Fruit fly (Drosophila melanogaster) whole organism, pupa: ENCODE measurements around the gene CG6441.

Experiments used
- CG10348 ChIP-seq: fragments of 200-800 bp; sonication (Bioruptor generic); IDR thresholded peaks from 2 replicates; pipeline ENCODE4 v1.3.6; 2022; ENCODE audit warnings: missing biosample characterization, missing genetic modification characterization
- CG17806 ChIP-seq: fragments of 200-800 bp; sonication (Bioruptor generic); optimal IDR thresholded peaks from 2 replicates; lab custom pipeline; 2018; ENCODE audit warnings: missing biosample characterization, mild to moderate bottlenecking, missing genetic modification characterization, moderate library complexity
- D1 ChIP-seq: fragments of 200-800 bp; sonication (Bioruptor generic); optimal IDR thresholded peaks from 2 replicates; lab custom pipeline; 2018; ENCODE audit warnings: missing biosample characterization, mild to moderate bottlenecking, missing genetic modification characterization, moderate library complexity
- EcR ChIP-seq: fragments of 200-800 bp; sonication (Bioruptor generic); optimal IDR thresholded peaks from 3 replicates; lab custom pipeline; 2019; ENCODE audit warnings: missing biosample characterization, missing genetic modification characterization, mild to moderate bottlenecking, moderate library complexity, missing genetic modification reagents
- Ets98B ChIP-seq: fragments of 200-800 bp; sonication (Bioruptor generic); IDR thresholded peaks from 2 replicates; pipeline ENCODE4 v1.3.6; 2022; ENCODE audit warnings: missing biosample characterization, missing genetic modification characterization
- Snoo ChIP-seq: fragments of 200-800 bp; sonication (Bioruptor generic); optimal IDR thresholded peaks from 3 replicates; lab custom pipeline; 2017; ENCODE audit warnings: missing biosample characterization, mild to moderate bottlenecking, missing genetic modification characterization, inconsistent platforms

- no peak for TF ChIP-seq CG10348 (GFP tag; lab: Robert Waterston, UW)
- TF ChIP-seq Snoo: no peak
- no peak for TF ChIP-seq D1 (tag; lab: Kevin White, UChicago)
- TF ChIP-seq EcR: no peak
- TF ChIP-seq Ets98B (GFP tag; lab: Robert Waterston, UW): no peak
- no peak for TF ChIP-seq CG17806
These were observed 49.1 kb downstream of the CG6441 start for dm6 chr2L:7523564-7523963.
